Worm (Caenorhabditis elegans) whole organism, L3 larva: ENCODE results near the gene rips-1.

ENCODE experiments used
- ama-1 ChIP-seq: fragments of 150-350 bp; optimal IDR thresholded peaks from 2 replicates; lab custom pipeline; 2018
- ceh-16 ChIP-seq: sonication (generic microtip); optimal IDR thresholded peaks from 2 replicates; lab custom pipeline; 2017; ENCODE audit warnings: missing biosample characterization, missing genetic modification characterization
- elt-2 ChIP-seq: sonication (generic microtip); optimal IDR thresholded peaks from 2 replicates; lab custom pipeline; 2016; ENCODE audit warnings: missing genetic modification reagents, mild to moderate bottlenecking, missing genetic modification characterization, missing compliant biosample characterization
- fos-1 ChIP-seq: fragments of 150-350 bp; optimal IDR thresholded peaks from 2 replicates; lab custom pipeline; 2014; ENCODE audit warnings: missing biosample characterization, missing genetic modification characterization
- lsy-12 ChIP-seq: sonication (generic microtip); optimal IDR thresholded peaks from 2 replicates; lab custom pipeline; 2016; ENCODE audit warnings: mild to moderate bottlenecking, missing genetic modification characterization, missing compliant biosample characterization
- mml-1 ChIP-seq: fragments of 150-350 bp; sonication (generic microtip); optimal IDR thresholded peaks from 3 replicates; lab custom pipeline; 2014; ENCODE audit warnings: missing biosample characterization, missing genetic modification characterization
- nhr-237 ChIP-seq: fragments of 150-350 bp; optimal IDR thresholded peaks from 2 replicates; lab custom pipeline; 2014; ENCODE audit warnings: missing biosample characterization, missing genetic modification characterization
- pqm-1 ChIP-seq: fragments of 150-350 bp; optimal IDR thresholded peaks from 2 replicates; lab custom pipeline; 2017; ENCODE audit warnings: missing biosample characterization, missing genetic modification characterization, inconsistent platforms
- unc-39 ChIP-seq: sonication (generic microtip); optimal IDR thresholded peaks from 4 replicates; lab custom pipeline; 2017; ENCODE audit warnings: missing biosample characterization, missing genetic modification characterization

ce11 chrV:3807846-3808245 lies 36.0 kb downstream of the rips-1 start:
- no peak for TF ChIP-seq nhr-237 (tag; lab: Kevin White, UChicago)
- TF ChIP-seq ceh-16 (tag; lab: Kevin White, UChicago), result no peak
- no peak for TF ChIP-seq ama-1 (lab: Kevin White, UChicago)
- no peak for TF ChIP-seq mml-1 (tag; lab: Kevin White, UChicago)
- no peak for TF ChIP-seq elt-2
- TF ChIP-seq unc-39 (tag; lab: Kevin White, UChicago), result no peak
- TF ChIP-seq fos-1 (tag; lab: Kevin White, UChicago), result no peak
- TF ChIP-seq lsy-12, result no peak
- no peak for TF ChIP-seq pqm-1 (tag; lab: Kevin White, UChicago)
